Worm (Caenorhabditis elegans): ENCODE results near the gene F36D3.1.
"Not testable (repeated sequence)": the region's sequence is repeated elsewhere in the genome, so short reads cannot be mapped to it uniquely, and the experiment has no call there.

F36D3.1 gene

ce11 chrV:16497504-16497903 lies 1.6 kb upstream of the F36D3.1 start, which contains the start of gene srh-136:
Gene srh-136 (minus strand): TSS chrV:16497596.
- TF ChIP-seq pax-1 (tag; optimal IDR thresholded peaks at IDR 0.05): no peak

DNA sequence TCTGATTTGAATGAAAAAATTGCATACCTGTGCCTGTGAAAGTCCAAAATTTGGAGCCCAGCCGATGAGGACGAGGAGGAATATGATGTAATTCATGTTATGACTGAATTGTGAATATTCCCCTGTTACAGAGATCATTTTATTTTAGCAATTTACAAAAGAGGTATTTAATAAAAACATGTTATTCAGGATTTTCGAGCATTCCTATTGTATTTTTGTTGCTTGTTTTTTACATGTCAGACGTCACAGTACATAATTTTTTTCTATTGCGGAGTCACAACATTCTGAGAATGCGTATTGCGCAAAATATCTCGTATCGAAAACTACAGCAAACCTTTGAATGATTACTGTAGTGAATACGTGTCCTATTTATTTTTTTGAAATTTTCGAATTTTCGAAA lies 4.0 kb downstream of the F36D3.1 start, which contains the start of gene F36D3.14:
Gene F36D3.14, minus strand, starts transcription at position 101 of the 400 bp plus-strand sequence.
- TF ChIP-seq hlh-30 (tag; optimal IDR thresholded peaks at IDR 0.05; ENCODE audit: insufficient read depth) (no peak), ceh-2 (tag; optimal IDR thresholded peaks at IDR 0.05) (no peak), hlh-15 (tag; optimal IDR thresholded peaks at IDR 0.05) (no peak), ceh-34 (tag; optimal IDR thresholded peaks at IDR 0.05) (no peak), ceh-9 (tag; optimal IDR thresholded peaks at IDR 0.05) (no peak), ceh-24 (tag; optimal IDR thresholded peaks at IDR 0.05) (no peak), sox-4 (tag; optimal IDR thresholded peaks at IDR 0.05) (no peak), dmd-4 (tag; optimal IDR thresholded peaks at IDR 0.05; ENCODE audit: borderline replicate concordance) (no peak), unc-3 (GFP tag; conservative IDR thresholded peaks at IDR 0.05) (no peak), unc-3 (tag; optimal IDR thresholded peaks at IDR 0.05) (no peak), nhr-11 (tag; optimal IDR thresholded peaks at IDR 0.05) (no peak), elt-2 (tag; optimal IDR thresholded peaks at IDR 0.05) (no peak), ceh-31 (tag; optimal IDR thresholded peaks at IDR 0.05) (no peak)

DNA sequence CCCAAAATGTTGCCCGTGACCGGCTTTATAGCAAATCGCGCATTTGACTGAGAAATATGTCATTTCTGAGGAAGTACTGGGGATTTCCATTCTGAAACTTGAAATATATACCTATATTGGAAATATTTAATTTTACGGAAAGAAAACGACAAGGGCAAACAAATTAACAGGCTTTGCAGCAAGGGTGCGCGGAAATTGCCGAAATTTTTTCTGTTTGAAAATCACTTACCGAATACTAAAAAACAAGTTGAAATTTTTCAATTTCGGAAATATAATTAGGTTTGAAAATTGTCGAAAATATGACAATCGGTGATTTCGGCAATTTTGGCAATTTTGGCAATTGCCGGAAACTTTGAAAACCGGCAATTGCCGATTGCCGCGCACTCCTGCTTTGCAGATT lies 6.7 kb downstream of the F36D3.1 start, which contains the start of gene nhr-54:
Gene nhr-54, minus strand, starts transcription at position 101 of the 400 bp plus-strand sequence.
- TF ChIP-seq pat-9 (tag; optimal IDR thresholded peaks at IDR 0.05) (no peak), Y22D7AL.16 (tag; optimal IDR thresholded peaks at IDR 0.05) (no peak), dmd-4 (tag; optimal IDR thresholded peaks at IDR 0.05; ENCODE audit: borderline replicate concordance) (no peak), ceh-2 (tag; optimal IDR thresholded peaks at IDR 0.05) (no peak), fax-1 (tag; optimal IDR thresholded peaks at IDR 0.05) (no peak), fkh-6 (tag; optimal IDR thresholded peaks at IDR 0.05) (no peak), T23F11.4 (GFP tag; optimal IDR thresholded peaks at IDR 0.05) (no peak), lim-6 (tag; optimal IDR thresholded peaks at IDR 0.05) (no peak), hlh-15 (tag; optimal IDR thresholded peaks at IDR 0.05) (no peak), ceh-9 (tag; optimal IDR thresholded peaks at IDR 0.05) (no peak), syd-9 (tag; optimal IDR thresholded peaks at IDR 0.05) (no peak), pax-1 (tag; optimal IDR thresholded peaks at IDR 0.05) (no peak), C08G9.2 (tag; optimal IDR thresholded peaks at IDR 0.05) (no peak), ama-1 (optimal IDR thresholded peaks at IDR 0.05) (no peak), ceh-22 (tag; optimal IDR thresholded peaks at IDR 0.05) (no peak), ttx-3 (tag; optimal IDR thresholded peaks at IDR 0.05) (no peak), hlh-6 (tag; optimal IDR thresholded peaks at IDR 0.05) (no peak)

- no peak for TF ChIP-seq unc-55 (GFP tag; optimal IDR thresholded peaks at IDR 0.05)
- no peak for TF ChIP-seq ceh-34 (tag; optimal IDR thresholded peaks at IDR 0.05)
- TF ChIP-seq hlh-13 (GFP tag; optimal IDR thresholded peaks at IDR 0.05): no peak
- TF ChIP-seq C38D4.7 (GFP tag; optimal IDR thresholded peaks at IDR 0.05): no peak
These were observed 7.5 kb downstream of the F36D3.1 start for ce11 chrV:16506650-16507049.

- TF ChIP-seq ceh-30 (tag; optimal IDR thresholded peaks at IDR 0.05) (no peak), pqm-1 (tag; optimal IDR thresholded peaks at IDR 0.05) (no peak), K02D7.2 (tag; optimal IDR thresholded peaks at IDR 0.05) (no peak), lin-11 (tag; optimal IDR thresholded peaks at IDR 0.05) (no peak), dmd-4 (tag; optimal IDR thresholded peaks at IDR 0.05; ENCODE audit: borderline replicate concordance) (no peak)
These were observed 9.5 kb downstream of the F36D3.1 start, which contains the start of gene srr-3 for ce11 chrV:16508667-16509066. Gene srr-3 (minus strand): TSS chrV:16508767.

DNA sequence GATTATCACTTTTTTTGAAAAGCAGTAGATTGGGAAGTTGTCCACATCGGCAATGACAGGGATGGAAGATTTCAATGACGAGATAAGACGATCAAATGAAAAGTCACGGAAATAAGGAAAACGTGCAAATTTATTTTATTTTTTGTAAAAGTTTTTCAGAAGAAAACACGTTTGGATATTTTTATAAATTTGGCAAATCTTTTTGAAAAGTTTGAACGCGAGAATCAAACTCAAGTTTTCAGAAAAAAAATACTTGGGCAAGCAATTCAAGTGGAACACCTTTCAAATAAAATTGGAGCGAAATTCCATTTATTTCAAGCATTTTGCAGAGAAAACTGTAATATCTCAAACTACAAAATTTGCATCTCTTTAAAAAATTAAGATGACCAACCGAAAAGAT lies 16.0 kb downstream of the F36D3.1 start, which contains the start of gene F36D3.5:
Gene F36D3.5, minus strand, starts transcription at position 101 of the 400 bp plus-strand sequence.
- TF ChIP-seq unc-42, ref-2, pqm-1 (tag; optimal IDR thresholded peaks at IDR 0.05): not testable (repeated sequence)

Data from whole organism, late embryonic.